Worm (Caenorhabditis elegans) whole organism, L2 larva: ENCODE results near the gene ZK863.1.

Experiments
- aly-2 ChIP-seq: fragments of 150-350 bp; optimal IDR thresholded peaks from 2 replicates; lab custom pipeline; 2014; ENCODE audit warnings: missing biosample characterization, missing genetic modification characterization
- fos-1 ChIP-seq: fragments of 150-350 bp; optimal IDR thresholded peaks from 2 replicates; lab custom pipeline; 2014; ENCODE audit warnings: missing biosample characterization, missing genetic modification characterization

- TF ChIP-seq fos-1 (tag; lab: Kevin White, UChicago) (no peak), aly-2 (tag; lab: Kevin White, UChicago) (no peak)
Measured at ce11 chrV:12153784-12154183, 16.2 kb downstream of the ZK863.1 start.
